Worm (Caenorhabditis elegans): ENCODE results near the gene ceh-89.

The ceh-89 gene

DNA sequence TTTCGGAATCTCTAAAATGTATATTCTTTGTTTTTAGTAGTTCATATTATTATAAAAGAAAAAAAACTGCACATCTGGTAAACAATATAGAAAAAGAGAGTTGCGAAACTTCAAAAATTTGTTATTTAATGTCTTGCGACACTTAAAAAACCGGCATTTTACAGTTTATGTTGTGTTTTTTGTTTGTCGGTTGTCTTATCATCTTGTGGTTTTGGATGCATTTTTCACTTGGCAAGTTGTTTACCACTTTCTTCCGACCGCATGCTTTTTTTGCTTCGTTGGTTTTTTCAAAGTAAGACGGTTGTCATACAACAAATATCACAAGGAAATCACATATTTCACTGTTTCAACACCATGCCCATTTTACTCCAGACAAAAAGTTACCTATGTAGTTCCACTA, 3.9 kb downstream of the ceh-89 start (continued):
- TF ChIP-seq aha-1 (tag; optimal IDR thresholded peaks at IDR 0.05) (no peak), lin-14 (GFP tag; optimal IDR thresholded peaks at IDR 0.05) (peak; percentile 21), nhr-85 (tag) (no peak), nhr-77 (tag; optimal IDR thresholded peaks at IDR 0.05) (no peak)

DNA sequence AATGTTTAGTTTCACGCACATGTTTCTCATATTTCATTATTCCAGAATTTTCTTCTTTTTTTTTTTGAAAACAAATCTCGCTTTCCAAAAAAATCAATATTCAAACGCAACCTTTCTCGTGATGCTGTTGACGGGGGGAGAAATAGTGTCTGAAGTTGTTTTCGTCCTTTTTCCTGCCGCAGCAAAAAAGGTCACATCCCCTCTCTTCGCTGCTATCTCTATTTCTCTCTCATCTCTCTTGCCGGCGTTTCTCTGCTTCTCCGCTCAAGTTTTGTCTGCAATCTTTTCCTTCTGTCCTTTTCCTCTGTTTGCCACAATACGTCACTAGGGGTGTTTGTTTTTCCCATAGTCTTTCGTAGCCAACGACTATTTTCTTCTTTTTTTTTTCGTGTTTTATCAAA, 5.0 kb downstream of the ceh-89 start:
- peak; percentile 77 for TF ChIP-seq nhr-47 (tag; optimal IDR thresholded peaks at IDR 0.05)
- TF ChIP-seq sox-4 (tag; optimal IDR thresholded peaks at IDR 0.05): no peak
- TF ChIP-seq fkh-8 (tag; optimal IDR thresholded peaks at IDR 0.05): peak; percentile 84
- TF ChIP-seq vab-15 (tag; optimal IDR thresholded peaks at IDR 0.05): no peak
- peak; percentile 64 for TF ChIP-seq unc-130 (tag; optimal IDR thresholded peaks at IDR 0.05)
- no peak for TF ChIP-seq nhr-76 (tag; optimal IDR thresholded peaks at IDR 0.05)
- peak; percentile 90 for TF ChIP-seq nhr-71 (tag; optimal IDR thresholded peaks at IDR 0.05)
- TF ChIP-seq lin-15B (tag; optimal IDR thresholded peaks at IDR 0.05): no peak
- peak; percentile 72 for TF ChIP-seq pag-3 (tag; optimal IDR thresholded peaks at IDR 0.05; ENCODE audit: borderline replicate concordance, insufficient read depth)
- peak; percentile 70 for TF ChIP-seq fkh-10 (GFP tag; optimal IDR thresholded peaks at IDR 0.05)
- peak in 2 of 3 experiments; percentile 42 to 76 for TF ChIP-seq ceh-82 (tag; optimal IDR thresholded peaks at IDR 0.05)
- TF ChIP-seq lir-3 (tag; optimal IDR thresholded peaks at IDR 0.05; ENCODE audit: poor library complexity): no peak
- TF ChIP-seq nhr-28 (tag; optimal IDR thresholded peaks at IDR 0.05): no peak
- peak; percentile 52 for TF ChIP-seq nhr-237 (tag; optimal IDR thresholded peaks at IDR 0.05)
- TF ChIP-seq grh-1 (GFP tag; IDR thresholded peaks at IDR 0.05): no peak; the same call in 1 of the 2 replicates
- no peak for TF ChIP-seq alr-1 (tag; optimal IDR thresholded peaks at IDR 0.05; ENCODE audit: borderline replicate concordance)
- no peak for TF ChIP-seq hlh-17 (GFP tag; optimal IDR thresholded peaks at IDR 0.05; ENCODE audit: borderline replicate concordance)
- no peak for TF ChIP-seq C04F5.9 (tag; optimal IDR thresholded peaks at IDR 0.05)
- peak; percentile 54 to 59 for TF ChIP-seq efl-1 (optimal IDR thresholded peaks at IDR 0.05)
- TF ChIP-seq efl-1 (GFP tag; optimal IDR thresholded peaks at IDR 0.05 in 1 of 2): peak; percentile 15 to 62
- no peak for TF ChIP-seq ceh-63 (GFP tag; optimal IDR thresholded peaks at IDR 0.05)
- TF ChIP-seq lsy-2 (tag; optimal IDR thresholded peaks at IDR 0.05): peak; percentile 66 to 81
- TF ChIP-seq skn-1 (tag; optimal IDR thresholded peaks at IDR 0.05): peak; percentile 81
- TF ChIP-seq Y116A8C.19 (tag; optimal IDR thresholded peaks at IDR 0.05; ENCODE audit: borderline replicate concordance): no peak
- peak; percentile 32 for TF ChIP-seq ceh-90 (tag; optimal IDR thresholded peaks at IDR 0.05)
- no peak for TF ChIP-seq sptf-1 (tag; optimal IDR thresholded peaks at IDR 0.05)
- TF ChIP-seq dpl-1 (GFP tag; optimal IDR thresholded peaks at IDR 0.05): peak in 2 of 3 experiments; percentile 49 to 52
- no peak for TF ChIP-seq C34B4.2 (tag; optimal IDR thresholded peaks at IDR 0.05)
- TF ChIP-seq mdl-1 (tag; optimal IDR thresholded peaks at IDR 0.05): peak in 1 of 2 experiments; percentile 84
- TF ChIP-seq nhr-11 (tag; optimal IDR thresholded peaks at IDR 0.05): peak; percentile 51
- TF ChIP-seq ceh-88 (GFP tag; IDR thresholded peaks at IDR 0.05): peak; percentile 39; the same call in 1 of the 2 replicates
- no peak for TF ChIP-seq sup-37 (GFP tag; optimal IDR thresholded peaks at IDR 0.05)
- peak in 1 of 2 experiments; percentile 49 for TF ChIP-seq egl-27 (tag; optimal IDR thresholded peaks at IDR 0.05)
- no peak for TF ChIP-seq ztf-4 (tag; optimal IDR thresholded peaks at IDR 0.05)
- no peak for TF ChIP-seq irx-1 (tag; optimal IDR thresholded peaks at IDR 0.05)
- no peak for TF ChIP-seq aha-1 (tag; optimal IDR thresholded peaks at IDR 0.05)
- peak; percentile 32 for TF ChIP-seq mef-2 (tag; optimal IDR thresholded peaks at IDR 0.05)
- TF ChIP-seq isw-1 (GFP tag; IDR thresholded peaks at IDR 0.05): peak; percentile 7; the same call in 1 of the 2 replicates
- no peak for TF ChIP-seq zip-4 (GFP tag; optimal IDR thresholded peaks at IDR 0.05)
- TF ChIP-seq aly-2 (tag; optimal IDR thresholded peaks at IDR 0.05): no peak
- TF ChIP-seq elt-3 (tag; optimal IDR thresholded peaks at IDR 0.05): peak in 3 of 6 experiments; percentile 64 to 90 (median 75)
- no peak for TF ChIP-seq fkh-4 (tag; optimal IDR thresholded peaks at IDR 0.05; ENCODE audit: borderline replicate concordance)
- TF ChIP-seq unc-30 (tag; optimal IDR thresholded peaks at IDR 0.05): no peak
- TF ChIP-seq nhr-77 (tag; optimal IDR thresholded peaks at IDR 0.05): peak; percentile 77
- no peak for TF ChIP-seq ceh-8 (GFP tag; optimal IDR thresholded peaks at IDR 0.05)
- no peak for TF ChIP-seq pqm-1 (tag; optimal IDR thresholded peaks at IDR 0.05)
- no peak for TF ChIP-seq snpc-4 (tag; optimal IDR thresholded peaks at IDR 0.05)
- no peak for TF ChIP-seq pax-3 (tag; optimal IDR thresholded peaks at IDR 0.05)
